Worm (Caenorhabditis elegans) whole organism, early embryonic: ENCODE results near the gene bet-2.

Experiments
- aly-1 ChIP-seq: sonication (generic microtip); optimal IDR thresholded peaks from 2 replicates; lab custom pipeline; 2016; ENCODE audit warnings: missing genetic modification characterization, missing compliant biosample characterization
- ama-1 ChIP-seq: fragments of 150-350 bp; optimal IDR thresholded peaks from 2 replicates; lab custom pipeline; 2014
- ceh-13 ChIP-seq: fragments of 200-800 bp; sonication (Bioruptor generic); optimal IDR thresholded peaks from 2 replicates; lab custom pipeline; 2018; ENCODE audit warnings: mild to moderate bottlenecking, missing genetic modification characterization, missing compliant biosample characterization
- ceh-36 ChIP-seq: sonication (generic microtip); optimal IDR thresholded peaks from 2 replicates; lab custom pipeline; 2016; ENCODE audit warnings: missing genetic modification characterization, inconsistent platforms, missing compliant biosample characterization
- sea-1 ChIP-seq: fragments of 200-800 bp; sonication (Bioruptor generic); conservative IDR thresholded peaks from 2 replicates; pipeline ENCODE4 v1.3.6; 2022; ENCODE audit warnings: missing genetic modification characterization, missing compliant biosample characterization
- tbx-11 ChIP-seq: fragments of 200-800 bp; sonication (Bioruptor generic); IDR thresholded peaks from 2 replicates; pipeline ENCODE4 v1.3.6; 2022; ENCODE audit warnings: missing genetic modification characterization, missing compliant biosample characterization
- tbx-37 ChIP-seq: fragments of 200-800 bp; sonication (Bioruptor generic); conservative IDR thresholded peaks from 2 replicates; pipeline ENCODE4 v1.3.6; 2022; ENCODE audit warnings: missing genetic modification reagents, missing genetic modification characterization, missing compliant biosample characterization
- tra-4 ChIP-seq: sonication (generic microtip); optimal IDR thresholded peaks from 2 replicates; lab custom pipeline; 2017; ENCODE audit warnings: missing genetic modification characterization, missing compliant biosample characterization

ce11 chrX:10532180-10532833, 36.8 kb upstream of the bet-2 start:
- no peak for TF ChIP-seq tbx-37 (GFP tag; lab: Robert Waterston, UW)
- no peak for TF ChIP-seq ceh-13 (GFP tag; lab: Kevin White, UChicago)
- no peak for TF ChIP-seq ama-1 (lab: Kevin White, UChicago)
- TF ChIP-seq sea-1 (GFP tag; lab: Robert Waterston, UW), result no peak
- no peak for TF ChIP-seq tbx-11 (GFP tag; lab: Robert Waterston, UW)
- no peak for TF ChIP-seq aly-1 (tag; lab: Kevin White, UChicago)
- TF ChIP-seq ceh-36 (tag; lab: Kevin White, UChicago), result no peak
- TF ChIP-seq tra-4 (tag; lab: Kevin White, UChicago), result no peak
